Fruit fly (Drosophila melanogaster) whole organism, adult: ENCODE measurements around the gene galla-2.

Source experiments
- CG11617 ChIP-seq: fragments of 200-800 bp; sonication (Bioruptor generic); optimal IDR thresholded peaks from 2 replicates; lab custom pipeline; 2017; ENCODE audit warnings: mild to moderate bottlenecking, missing biosample characterization, missing genetic modification reagents, missing genetic modification characterization
- CG12768 ChIP-seq: fragments of 200-800 bp; sonication (Bioruptor generic); optimal IDR thresholded peaks from 2 replicates; lab custom pipeline; 2017; ENCODE audit warnings: missing biosample characterization, missing genetic modification characterization, mild to moderate bottlenecking, moderate library complexity, missing genetic modification reagents
- CG7045 ChIP-seq: fragments of 200-800 bp; sonication (Bioruptor generic); optimal IDR thresholded peaks from 2 replicates; lab custom pipeline; 2017; ENCODE audit warnings: missing biosample characterization, mild to moderate bottlenecking, missing genetic modification characterization
- Crg-1 ChIP-seq: fragments of 200-800 bp; sonication (Bioruptor generic); optimal IDR thresholded peaks from 2 replicates; lab custom pipeline; 2016; ENCODE audit warnings: missing biosample characterization, missing genetic modification characterization
- Hr96 ChIP-seq: fragments of 200-800 bp; sonication (Bioruptor generic); optimal IDR thresholded peaks from 2 replicates; lab custom pipeline; 2016; ENCODE audit warnings: missing biosample characterization, missing genetic modification characterization
- Mnt ChIP-seq: fragments of 200-800 bp; sonication (Bioruptor generic); optimal IDR thresholded peaks from 2 replicates; lab custom pipeline; 2016; ENCODE audit warnings: missing biosample characterization, mild to moderate bottlenecking, missing genetic modification characterization
- cic ChIP-seq: fragments of 200-800 bp; sonication (Bioruptor generic); optimal IDR thresholded peaks from 2 replicates; lab custom pipeline; 2017; ENCODE audit warnings: missing biosample characterization, mild to moderate bottlenecking, missing genetic modification characterization, moderate library complexity
- cnc ChIP-seq, 2 experiments: fragments of >200 bp; optimal IDR thresholded peaks; 2 replicates each; lab custom pipeline; 2017
- kay ChIP-seq: fragments of 200-800 bp; sonication (Bioruptor generic); peaks from one replicate; lab custom pipeline; 2016; ENCODE audit warnings: missing biosample characterization, missing genetic modification characterization, borderline replicate concordance
- ovo ChIP-seq: fragments of 200-800 bp; sonication (Bioruptor generic); optimal IDR thresholded peaks from 2 replicates; lab custom pipeline; 2016; ENCODE audit warnings: missing biosample characterization, missing genetic modification characterization
- tj ChIP-seq: fragments of 200-800 bp; sonication (Bioruptor generic); optimal IDR thresholded peaks from 3 replicates; lab custom pipeline; 2017; ENCODE audit warnings: missing biosample characterization, mild to moderate bottlenecking, missing genetic modification characterization, moderate library complexity
- toe ChIP-seq: fragments of 200-800 bp; sonication (Bioruptor generic); optimal IDR thresholded peaks from 2 replicates; lab custom pipeline; 2016; ENCODE audit warnings: missing biosample characterization, missing genetic modification characterization

DNA sequence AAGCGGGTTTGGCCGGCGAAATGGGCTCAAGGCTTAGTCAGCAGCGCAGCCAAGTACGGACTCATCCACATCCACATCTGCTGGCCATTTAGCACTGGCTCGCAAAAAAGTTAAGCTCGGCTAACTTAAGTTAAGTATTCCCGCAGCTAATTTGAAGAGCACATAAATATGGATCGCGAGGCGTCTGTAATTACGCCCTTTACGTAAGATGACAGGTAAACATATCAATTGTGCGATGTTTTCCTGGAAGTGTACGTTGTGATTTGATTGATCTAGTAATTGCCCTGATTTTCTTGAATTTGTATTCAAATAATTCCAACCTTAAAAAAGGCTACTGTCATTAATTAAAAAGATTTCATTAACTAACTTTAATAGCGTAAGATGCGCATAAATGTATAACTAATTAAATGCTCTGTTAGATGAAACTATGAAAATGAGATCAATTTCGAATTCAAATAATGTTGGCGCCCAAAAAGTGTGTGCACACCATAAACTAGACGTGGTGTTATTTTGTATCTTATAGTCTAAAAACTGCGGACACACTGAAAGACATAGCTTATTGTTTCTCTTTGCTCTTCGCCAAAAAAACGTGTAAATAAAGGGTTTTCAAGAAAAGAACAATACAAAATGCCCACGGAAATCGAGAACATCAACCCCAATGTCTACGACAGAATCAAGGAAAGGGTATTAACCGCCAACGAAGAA is at the start of gene galla-2, which contains the start of gene CG6409:
- TF ChIP-seq cnc (optimal IDR thresholded peaks at IDR 0.05; lab: Kevin White, UChicago) (no peak), CG11617 (GFP tag; lab: Kevin White, UChicago) (no peak), CG12768 (GFP tag; lab: Kevin White, UChicago) (no peak), CG7045 (no peak), ovo (GFP tag; lab: Kevin White, UChicago) (no peak), kay (peak; percentile 17), Crg-1 (GFP tag; lab: Kevin White, UChicago) (no peak), cic (GFP tag; lab: Kevin White, UChicago) (no peak), toe (GFP tag; lab: Kevin White, UChicago) (no peak), Mnt (GFP tag; lab: Kevin White, UChicago) (no peak), Hr96 (GFP tag; lab: Kevin White, UChicago) (no peak), tj (GFP tag; lab: Kevin White, UChicago) (no peak)
